Fruit fly (Drosophila melanogaster) S2 (cell line): ENCODE data around the gene CG14402.

Experiments
- CG8478 ChIP-seq: fragments of >200 bp; optimal IDR thresholded peaks from 2 replicates; lab custom pipeline; 2018
- CTCF ChIP-seq, 2 experiments: fragments of >200 bp; optimal IDR thresholded peaks; 2 replicates each; lab custom pipeline; 2018

DNA sequence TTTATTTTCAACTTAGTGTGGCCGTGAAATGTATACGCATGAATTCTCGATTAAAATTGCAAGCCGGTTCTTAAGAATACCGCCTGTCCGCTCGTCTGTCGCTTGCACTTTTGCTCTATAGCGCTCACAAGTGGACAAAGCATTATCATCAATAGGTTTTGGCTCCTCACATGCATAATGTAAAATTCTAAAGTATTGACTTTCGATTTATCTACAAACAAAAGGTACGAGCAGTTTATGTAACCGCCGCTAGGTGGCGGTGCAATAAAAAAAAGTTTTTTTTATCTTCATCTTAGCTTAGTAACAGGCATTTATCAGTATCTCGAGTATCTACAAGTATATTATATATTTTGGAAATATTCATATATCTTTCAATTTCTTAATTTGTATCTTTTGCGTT lies 22.9 kb upstream of the CG14402 start:
- TF ChIP-seq CTCF (optimal IDR thresholded peaks at IDR 0.05; lab: Kevin White, UChicago) (peak; percentile 77 to 86), CG8478 (no peak)
